Worm (Caenorhabditis elegans) whole organism, midembryonic: ENCODE data around the gene F20D6.10.

Experiments
- T22C8.4 ChIP-seq: fragments of 200-800 bp; sonication (Bioruptor generic); IDR thresholded peaks from 2 replicates; pipeline ENCODE4 v1.3.6; 2022; ENCODE audit warnings: missing genetic modification characterization, missing compliant biosample characterization
- cog-1 ChIP-seq: sonication (generic microtip); optimal IDR thresholded peaks from 2 replicates; lab custom pipeline; 2016; ENCODE audit warnings: missing genetic modification characterization, missing compliant biosample characterization
- flt-1 ChIP-seq: fragments of 200-800 bp; sonication (Bioruptor generic); IDR thresholded peaks from 2 replicates; pipeline ENCODE4 v1.3.6; 2022; ENCODE audit warnings: missing genetic modification characterization, missing compliant biosample characterization
- klf-2 ChIP-seq: fragments of 200-800 bp; sonication (Bioruptor generic); conservative IDR thresholded peaks from 2 replicates; pipeline ENCODE4 v1.3.6; 2022; ENCODE audit warnings: missing genetic modification reagents, missing genetic modification characterization, missing compliant biosample characterization
- med-1 ChIP-seq: sonication (generic microtip); optimal IDR thresholded peaks from 2 replicates; lab custom pipeline; 2017; ENCODE audit warnings: missing genetic modification characterization, mild to moderate bottlenecking, missing compliant biosample characterization, antibody characterized with exemption, missing genetic modification reagents; ENCODE audit not compliant: insufficient read depth
- ref-1 ChIP-seq: fragments of 200-800 bp; sonication (Bioruptor generic); conservative IDR thresholded peaks from 2 replicates; pipeline ENCODE4 v1.3.6; 2022; ENCODE audit warnings: missing genetic modification reagents, missing genetic modification characterization, missing compliant biosample characterization
- tab-1 ChIP-seq: fragments of 200-800 bp; sonication (Bioruptor generic); IDR thresholded peaks from 2 replicates; pipeline ENCODE4 v1.3.6; 2022; ENCODE audit warnings: missing genetic modification characterization, missing compliant biosample characterization
- ztf-23 ChIP-seq: fragments of 200-800 bp; sonication (Bioruptor generic); IDR thresholded peaks from 2 replicates; pipeline ENCODE4 v1.3.6; 2022; ENCODE audit warnings: missing genetic modification reagents, missing genetic modification characterization, missing compliant biosample characterization
- ztf-29 ChIP-seq: fragments of 200-800 bp; sonication (Bioruptor generic); IDR thresholded peaks from 2 replicates; pipeline ENCODE4 v1.3.6; 2022; ENCODE audit warnings: missing genetic modification reagents, missing genetic modification characterization, missing compliant biosample characterization

The F20D6.10 gene

ce11 chrV:8143605-8144004 lies 52.1 kb downstream of the F20D6.10 start, which contains the start of gene D1014.2:
Gene D1014.2, plus strand, starts transcription at chrV:8143905.
- TF ChIP-seq cog-1 (tag; lab: Kevin White, UChicago) = no peak
- TF ChIP-seq tab-1 = no peak
- no peak for TF ChIP-seq med-1
- TF ChIP-seq ztf-29 (GFP tag; lab: Robert Waterston, UW) = no peak
- no peak for TF ChIP-seq ztf-23 (GFP tag; lab: Robert Waterston, UW)
- no peak for TF ChIP-seq ref-1 (GFP tag; lab: Robert Waterston, UW)
- no peak for TF ChIP-seq flt-1
- no peak for TF ChIP-seq klf-2
- TF ChIP-seq T22C8.4 (GFP tag; lab: Robert Waterston, UW) = no peak
